Worm (Caenorhabditis elegans) whole organism, L4 larva: Measurements from ENCODE around the gene prmt-9.
A peak's percentile ranks its signal among the peaks of the same experiment; 100 is the strongest.

Experiments
- F49E8.2 ChIP-seq: sonication (generic microtip); optimal IDR thresholded peaks from 2 replicates; lab custom pipeline; 2016; ENCODE audit warnings: missing compliant biosample characterization, mild to moderate bottlenecking, missing genetic modification characterization, borderline replicate concordance
- Y105C5A.15 ChIP-seq: fragments of 200-800 bp; sonication (Bioruptor generic); IDR thresholded peaks from 2 replicates; pipeline ENCODE4 v1.3.6; 2022; ENCODE audit warnings: missing genetic modification characterization, missing compliant biosample characterization
- ZK337.2 ChIP-seq: fragments of 200-800 bp; sonication (Bioruptor generic); IDR thresholded peaks from 2 replicates; pipeline ENCODE4 v1.3.6; 2022; ENCODE audit warnings: missing genetic modification reagents, missing genetic modification characterization, missing compliant biosample characterization
- aha-1 ChIP-seq: fragments of 150-350 bp; peaks from one replicate; lab custom pipeline; 2014; ENCODE audit warnings: missing biosample characterization, missing genetic modification characterization
- ama-1 ChIP-seq: fragments of 150-350 bp; optimal IDR thresholded peaks from 2 replicates; lab custom pipeline; 2014; ENCODE audit warnings: inconsistent platforms, mixed read lengths
- attf-4 ChIP-seq: sonication (generic microtip); optimal IDR thresholded peaks from 3 replicates; lab custom pipeline; 2017; ENCODE audit warnings: missing biosample characterization, missing genetic modification characterization
- ces-1 ChIP-seq: fragments of 150-350 bp; sonication (generic microtip); optimal IDR thresholded peaks from 4 replicates; lab custom pipeline; 2014; ENCODE audit warnings: missing biosample characterization, missing genetic modification reagents, missing genetic modification characterization
- cey-2 ChIP-seq: sonication (generic microtip); optimal IDR thresholded peaks from 3 replicates; lab custom pipeline; 2017; ENCODE audit warnings: missing genetic modification characterization, mild to moderate bottlenecking, missing compliant biosample characterization, antibody characterized with exemption, borderline replicate concordance; ENCODE audit not compliant: insufficient read depth
- daf-16 ChIP-seq, 3 experiments: sonication (generic microtip); optimal IDR thresholded peaks; 2 replicates each; lab custom pipeline; 2016 to 2017; ENCODE audit warnings: missing genetic modification characterization in 3 of 3, missing genetic modification reagents in 3 of 3, mild to moderate bottlenecking in 2 of 3, missing compliant biosample characterization in 2 of 3, missing biosample characterization in 1 of 3, moderate library complexity in 1 of 3
- dmd-6 ChIP-seq: fragments of 200-800 bp; sonication (Bioruptor generic); IDR thresholded peaks from 2 replicates; pipeline ENCODE4 v1.3.6; 2022; ENCODE audit warnings: missing genetic modification reagents, missing genetic modification characterization, missing compliant biosample characterization
- dmd-8 ChIP-seq: fragments of 200-800 bp; sonication (Bioruptor generic); IDR thresholded peaks from 2 replicates; pipeline ENCODE4 v1.3.6; 2022; ENCODE audit warnings: missing genetic modification characterization, missing compliant biosample characterization
- dmd-9 ChIP-seq: fragments of 200-800 bp; sonication (Bioruptor generic); IDR thresholded peaks from 2 replicates; pipeline ENCODE4 v1.3.6; 2022; ENCODE audit warnings: missing genetic modification reagents, missing genetic modification characterization, missing compliant biosample characterization
- egl-27 ChIP-seq: sonication (generic microtip); optimal IDR thresholded peaks from 3 replicates; lab custom pipeline; 2017; ENCODE audit warnings: missing biosample characterization, missing genetic modification reagents, missing genetic modification characterization
- egl-43 ChIP-seq: fragments of 200-800 bp; sonication (Bioruptor generic); IDR thresholded peaks from 2 replicates; pipeline ENCODE4 v1.3.6; 2022; ENCODE audit warnings: missing genetic modification reagents, missing genetic modification characterization, missing compliant biosample characterization
- hlh-11 ChIP-seq: fragments of 200-800 bp; sonication (Bioruptor generic); optimal IDR thresholded peaks from 2 replicates; lab custom pipeline; 2018; ENCODE audit warnings: mild to moderate bottlenecking, missing genetic modification characterization, missing compliant biosample characterization
- hlh-30 ChIP-seq: sonication (generic microtip); optimal IDR thresholded peaks from 2 replicates; lab custom pipeline; 2017; ENCODE audit warnings: antibody characterized with exemption, mild to moderate bottlenecking, missing genetic modification characterization, missing compliant biosample characterization; ENCODE audit not compliant: insufficient read depth
- hmg-1.1 ChIP-seq: fragments of 200-800 bp; sonication (Bioruptor generic); IDR thresholded peaks from 2 replicates; pipeline ENCODE4 v1.3.6; 2022; ENCODE audit warnings: missing genetic modification reagents, missing genetic modification characterization, missing compliant biosample characterization
- lin-1 ChIP-seq: fragments of 200-800 bp; sonication (Bioruptor generic); IDR thresholded peaks from 2 replicates; pipeline ENCODE4 v1.3.6; 2022; ENCODE audit warnings: missing genetic modification reagents, missing genetic modification characterization, missing compliant biosample characterization
- lin-13 ChIP-seq: fragments of 150-350 bp; optimal IDR thresholded peaks from 2 replicates; lab custom pipeline; 2014; ENCODE audit warnings: missing biosample characterization, missing genetic modification reagents, missing genetic modification characterization
- lin-15B ChIP-seq: fragments of 150-350 bp; sonication (generic microtip); optimal IDR thresholded peaks from 3 replicates; lab custom pipeline; 2014; ENCODE audit warnings: missing biosample characterization, missing genetic modification characterization
- lin-29 ChIP-seq: fragments of 200-800 bp; sonication (Bioruptor generic); IDR thresholded peaks from 2 replicates; pipeline ENCODE4 v1.3.6; 2022; ENCODE audit warnings: missing genetic modification reagents, missing genetic modification characterization, missing compliant biosample characterization
- lin-38 ChIP-seq: fragments of 200-800 bp; sonication (Bioruptor generic); IDR thresholded peaks from 2 replicates; pipeline ENCODE4 v1.3.6; 2022; ENCODE audit warnings: missing genetic modification reagents, missing genetic modification characterization, missing compliant biosample characterization
- lir-3 ChIP-seq: sonication (generic microtip); optimal IDR thresholded peaks from 2 replicates; lab custom pipeline; 2016; ENCODE audit warnings: mild to moderate bottlenecking, missing genetic modification characterization, missing compliant biosample characterization
- madf-9 ChIP-seq: fragments of 200-800 bp; sonication (Bioruptor generic); conservative IDR thresholded peaks from 2 replicates; pipeline ENCODE4 v1.3.6; 2022; ENCODE audit warnings: missing genetic modification reagents, missing genetic modification characterization, missing compliant biosample characterization
- mdl-1 ChIP-seq, 2 experiments: fragments of 150-350 bp in 1 of 2; sonication (generic microtip) in 1 of 2; optimal IDR thresholded peaks; 2 replicates each; lab custom pipeline; 2014 to 2017; ENCODE audit warnings: missing biosample characterization in 2 of 2, missing genetic modification characterization in 2 of 2
- mxl-3 ChIP-seq: fragments of 200-800 bp; sonication (Bioruptor generic); optimal IDR thresholded peaks from 2 replicates; lab custom pipeline; 2018; ENCODE audit warnings: mild to moderate bottlenecking, missing genetic modification characterization, missing compliant biosample characterization
- nhr-10 ChIP-seq: fragments of 150-350 bp; optimal IDR thresholded peaks from 2 replicates; lab custom pipeline; 2014; ENCODE audit warnings: missing biosample characterization, missing genetic modification characterization
- nhr-237 ChIP-seq: sonication (generic microtip); optimal IDR thresholded peaks from 2 replicates; lab custom pipeline; 2017; ENCODE audit warnings: missing biosample characterization, missing genetic modification characterization
- nhr-28 ChIP-seq: fragments of 150-350 bp; optimal IDR thresholded peaks from 2 replicates; lab custom pipeline; 2014; ENCODE audit warnings: missing biosample characterization, missing genetic modification characterization
- nhr-41 ChIP-seq: fragments of 200-800 bp; sonication (Bioruptor generic); IDR thresholded peaks from 2 replicates; pipeline ENCODE4 v1.3.6; 2022; ENCODE audit warnings: missing genetic modification reagents, missing genetic modification characterization, missing compliant biosample characterization
- nhr-48 ChIP-seq: sonication (generic microtip); optimal IDR thresholded peaks from 2 replicates; lab custom pipeline; 2016; ENCODE audit warnings: mild to moderate bottlenecking, missing genetic modification characterization, missing compliant biosample characterization
- nhr-6 ChIP-seq: fragments of 150-350 bp; optimal IDR thresholded peaks from 2 replicates; lab custom pipeline; 2014; ENCODE audit warnings: missing biosample characterization, missing genetic modification characterization
- php-3 ChIP-seq: fragments of 200-800 bp; sonication (Bioruptor generic); IDR thresholded peaks from 2 replicates; pipeline ENCODE4 v1.3.6; 2022; ENCODE audit warnings: missing genetic modification reagents, missing genetic modification characterization, missing compliant biosample characterization
- rbr-2 ChIP-seq: sonication (generic microtip); optimal IDR thresholded peaks from 2 replicates; lab custom pipeline; 2016; ENCODE audit warnings: missing genotype, missing genetic modification characterization, missing compliant biosample characterization
- snpc-1.2 ChIP-seq: fragments of 200-800 bp; sonication (Bioruptor generic); IDR thresholded peaks from 2 replicates; pipeline ENCODE4 v1.3.6; 2022; ENCODE audit warnings: missing genetic modification reagents, missing genetic modification characterization, missing compliant biosample characterization
- tag-97 ChIP-seq: fragments of 200-800 bp; sonication (Bioruptor generic); IDR thresholded peaks from 2 replicates; pipeline ENCODE4 v1.3.6; 2022; ENCODE audit warnings: missing genetic modification characterization, missing compliant biosample characterization
- unc-62 ChIP-seq, 3 experiments: fragments of 150-350 bp in 1 of 3; sonication (generic microtip); optimal IDR thresholded peaks in 2 of 3; peaks in 1 of 3; 1 replicate in 1 of 3; 2 replicates in 2 of 3; lab custom pipeline; 2014 to 2017; ENCODE audit warnings: missing biosample characterization in 3 of 3, missing genetic modification characterization in 3 of 3, missing genetic modification reagents in 3 of 3, missing genotype in 1 of 3
- zfp-2 ChIP-seq: sonication (generic microtip); optimal IDR thresholded peaks from 2 replicates; lab custom pipeline; 2016; ENCODE audit warnings: mild to moderate bottlenecking, missing genetic modification characterization, missing compliant biosample characterization
- ztf-11 ChIP-seq: fragments of 150-350 bp; optimal IDR thresholded peaks from 2 replicates; lab custom pipeline; 2014; ENCODE audit warnings: missing biosample characterization, missing genetic modification characterization

The prmt-9 gene

ce11 chrIV:12715947-12716382, 31.8 kb upstream of the prmt-9 start (continued):
- peak; percentile 88 for TF ChIP-seq hlh-30 (tag; lab: Kevin White, UChicago)
- no peak for TF ChIP-seq nhr-237 (tag; lab: Kevin White, UChicago)
- no peak for TF ChIP-seq php-3
- peak; percentile 45 for TF ChIP-seq nhr-48 (tag; lab: Kevin White, UChicago)
- no peak for TF ChIP-seq ces-1 (GFP tag; lab: Kevin White, UChicago)
- TF ChIP-seq lin-13: no peak

- TF ChIP-seq dmd-9: no peak
- TF ChIP-seq egl-43 (GFP tag; lab: Robert Waterston, UW): no peak
- no peak for TF ChIP-seq unc-62 (GFP tag; optimal IDR thresholded peaks at IDR 0.05 in 1 of 2; lab: Kevin White, UChicago)
- no peak for TF ChIP-seq unc-62 (tag; optimal IDR thresholded peaks at IDR 0.05; lab: Kevin White, UChicago)
- no peak for TF ChIP-seq madf-9 (GFP tag; lab: Robert Waterston, UW)
- TF ChIP-seq lin-13: no peak
- no peak for TF ChIP-seq Y105C5A.15 (GFP tag; lab: Robert Waterston, UW)
These were observed 27.5 kb upstream of the prmt-9 start, which contains the start of gene C27D8.3 for ce11 chrIV:12711644-12712043. C27D8.3 (minus strand) TSS chrIV:12711744.

DNA sequence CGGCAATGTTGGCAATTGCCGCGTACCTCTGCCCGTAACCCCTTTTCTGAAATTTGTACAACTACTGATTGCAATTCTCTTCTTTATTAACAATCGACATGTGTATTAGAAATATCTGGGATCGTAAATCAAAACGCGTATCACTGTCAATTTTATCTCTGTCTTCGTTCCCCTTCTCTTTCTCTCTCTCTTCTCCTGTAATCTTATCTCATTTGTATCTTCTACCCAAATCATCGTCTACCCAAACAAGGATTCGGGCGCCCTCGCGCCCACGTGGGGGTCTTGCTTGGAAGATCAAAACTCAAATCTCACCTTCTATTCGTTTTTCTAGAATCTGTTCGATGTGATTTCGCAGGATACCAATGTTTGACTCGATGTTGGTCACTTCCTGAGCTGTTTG, 26.8 kb upstream of the prmt-9 start, which contains the start of gene C27D8.2:
Gene C27D8.2 (plus strand): TSS at position 222 of the 400 bp plus-strand sequence.
- TF ChIP-seq egl-27 (tag; lab: Kevin White, UChicago) (no peak), mdl-1 (tag; optimal IDR thresholded peaks at IDR 0.05; lab: Kevin White, UChicago) (peak; percentile 12 to 86), lin-29 (GFP tag; lab: Robert Waterston, UW) (no peak), nhr-28 (peak; percentile 85), lin-38 (GFP tag; lab: Robert Waterston, UW) (no peak), mxl-3 (GFP tag; lab: Kevin White, UChicago) (peak; percentile 92), hlh-11 (peak; percentile 44)

DNA sequence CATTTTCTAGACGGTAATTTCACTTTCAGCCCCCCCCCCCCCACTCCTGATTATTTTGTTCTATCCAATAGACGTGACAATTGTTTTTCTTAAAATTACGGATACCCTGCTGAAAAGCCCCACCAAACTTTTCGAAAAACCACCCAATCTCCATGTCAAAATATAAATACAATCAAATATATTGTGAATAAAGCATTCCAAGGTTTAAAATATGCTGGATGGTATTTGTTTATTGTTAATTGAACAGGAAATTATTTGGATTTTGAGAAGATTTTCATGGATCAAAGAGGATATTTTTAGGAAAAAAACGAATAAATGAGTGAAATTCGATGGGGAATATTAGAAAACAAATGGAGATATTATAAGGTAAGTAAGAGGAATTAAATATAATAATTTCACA, 19.6 kb upstream of the prmt-9 start, which contains the start of gene C27D8.4:
Gene C27D8.4 (plus strand): TSS at position 301 of the 400 bp plus-strand sequence.
- no peak for TF ChIP-seq nhr-6 (tag; lab: Kevin White, UChicago)
- TF ChIP-seq nhr-41 (GFP tag; lab: Robert Waterston, UW): no peak
- TF ChIP-seq lir-3: no peak
- TF ChIP-seq F49E8.2: no peak
- TF ChIP-seq snpc-1.2 (GFP tag; lab: Robert Waterston, UW): no peak
- no peak for TF ChIP-seq hlh-11
- no peak for TF ChIP-seq cey-2 (tag; lab: Kevin White, UChicago)
- no peak for TF ChIP-seq zfp-2 (tag; lab: Kevin White, UChicago)

- no peak for TF ChIP-seq aha-1 (tag; lab: Kevin White, UChicago)
- no peak for TF ChIP-seq ztf-11 (tag; lab: Kevin White, UChicago)
- TF ChIP-seq dmd-6 (GFP tag; lab: Robert Waterston, UW): 0 out of 2 replicates have a peak, but pooled peaks have one; percentile 6
- peak; percentile 45 for TF ChIP-seq nhr-28
- peak; percentile 37 for TF ChIP-seq hlh-11
- TF ChIP-seq daf-16 (GFP tag; optimal IDR thresholded peaks at IDR 0.05; lab: Kevin White, UChicago): no peak
- peak; percentile 40 for TF ChIP-seq daf-16 (tag; optimal IDR thresholded peaks at IDR 0.05; lab: Kevin White, UChicago)
These were observed 16.8 kb upstream of the prmt-9 start for ce11 chrIV:12700944-12701343.

DNA sequence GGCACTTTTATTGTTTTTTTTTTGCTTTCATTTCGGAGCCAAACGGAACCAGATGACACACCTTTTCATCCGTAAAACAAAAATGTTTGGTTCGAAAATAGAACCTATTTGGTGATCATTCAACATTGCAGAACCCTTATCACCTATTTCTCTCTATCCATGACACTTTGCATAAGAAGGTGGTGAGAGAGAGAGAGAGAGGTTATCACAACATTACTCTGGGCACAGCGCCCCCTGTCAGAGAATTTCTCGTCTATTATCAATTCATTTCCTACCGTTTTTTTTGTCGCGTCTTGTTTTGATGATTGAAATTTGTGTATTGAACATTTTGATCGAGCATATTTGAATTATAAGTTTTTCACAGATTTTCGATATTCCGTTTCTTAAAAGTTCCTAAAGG, 16.0 kb upstream of the prmt-9 start:
- TF ChIP-seq zfp-2 (tag; lab: Kevin White, UChicago): no peak
- TF ChIP-seq ama-1 (lab: Kevin White, UChicago): no peak
- TF ChIP-seq daf-16 (GFP tag; optimal IDR thresholded peaks at IDR 0.05; lab: Kevin White, UChicago): no peak
- peak; percentile 73 for TF ChIP-seq daf-16 (tag; optimal IDR thresholded peaks at IDR 0.05; lab: Kevin White, UChicago)
- TF ChIP-seq hlh-11: peak; percentile 53
- TF ChIP-seq egl-43 (GFP tag; lab: Robert Waterston, UW): no peak
- TF ChIP-seq lin-1: no peak
- peak; percentile 69; the same call in 1 of the 2 replicates for TF ChIP-seq nhr-41 (GFP tag; lab: Robert Waterston, UW)
- no peak for TF ChIP-seq rbr-2 (tag; lab: Kevin White, UChicago)
- TF ChIP-seq dmd-9: no peak
- no peak for TF ChIP-seq nhr-10
- no peak for TF ChIP-seq lin-15B (tag; lab: Kevin White, UChicago)
- TF ChIP-seq tag-97 (GFP tag; lab: Robert Waterston, UW): no peak
- TF ChIP-seq lin-29 (GFP tag; lab: Robert Waterston, UW): no peak
- no peak for TF ChIP-seq hmg-1.1 (GFP tag; lab: Robert Waterston, UW)
- no peak for TF ChIP-seq F49E8.2
- TF ChIP-seq ZK337.2 (GFP tag; lab: Robert Waterston, UW): no peak
- peak; percentile 46; the same call in 1 of the 2 replicates for TF ChIP-seq dmd-6 (GFP tag; lab: Robert Waterston, UW)
- no peak for TF ChIP-seq dmd-8
- TF ChIP-seq lin-38 (GFP tag; lab: Robert Waterston, UW): no peak
- no peak for TF ChIP-seq attf-4 (tag; lab: Kevin White, UChicago)
